Worm (Caenorhabditis elegans): ENCODE results near the gene CC8.2.

Gene CC8.2

DNA sequence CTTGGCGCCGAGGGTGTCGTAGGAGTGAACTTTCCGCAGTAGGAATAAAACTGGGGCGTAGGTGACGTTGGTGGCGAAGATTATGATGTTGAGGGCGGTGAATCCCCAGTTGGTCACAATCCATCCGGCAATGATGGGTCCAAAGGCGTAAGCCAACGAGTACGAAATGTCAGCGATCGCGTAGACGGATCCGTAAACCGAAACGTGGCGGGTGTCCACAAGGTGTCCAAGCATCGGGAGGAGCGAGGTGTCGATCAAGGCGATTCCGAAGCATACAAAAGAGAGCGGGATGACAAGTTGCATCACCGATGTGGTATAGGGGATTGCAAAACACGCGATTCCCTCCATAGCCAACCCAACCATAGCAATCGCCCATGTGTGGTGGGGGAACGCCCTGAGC lies 29.8 kb downstream of the CC8.2 start:
- TF ChIP-seq fax-1 (tag; optimal IDR thresholded peaks at IDR 0.05) (no peak), elt-4 (tag; optimal IDR thresholded peaks at IDR 0.05) (peak; percentile 81)

DNA sequence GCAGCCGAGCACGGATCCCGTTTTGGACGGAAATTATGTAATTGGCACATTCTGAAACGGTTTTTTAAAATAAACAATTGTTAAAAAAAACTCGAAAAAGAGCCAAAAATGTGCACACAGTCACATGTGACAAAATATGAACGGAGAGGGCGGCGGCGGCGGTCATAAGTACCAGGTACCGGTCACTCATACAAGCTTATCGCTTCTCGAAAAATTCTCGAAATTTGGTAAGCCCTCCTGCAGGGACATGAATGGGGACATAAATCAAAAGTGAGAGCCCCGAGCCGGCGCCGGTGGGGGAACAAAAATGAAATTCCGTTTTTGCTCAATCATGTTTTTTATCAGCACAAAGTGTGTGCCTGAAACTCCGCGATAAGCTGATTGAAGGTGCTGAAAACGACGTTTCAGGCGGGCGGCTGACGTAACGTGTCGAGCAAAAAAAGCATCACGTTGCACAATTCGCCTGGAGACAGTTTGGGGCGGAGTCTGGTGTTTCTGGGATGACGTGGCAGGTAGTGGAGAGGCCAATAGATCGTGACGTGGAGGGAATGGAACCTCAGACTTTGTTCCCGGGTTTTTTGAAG lies 35.4 kb downstream of the CC8.2 start, which contains the start of gene ltah-1.2:
ltah-1.2 (minus strand) TSS at position 51 of the 584 bp plus-strand sequence.
- TF ChIP-seq sdc-2 (tag; optimal IDR thresholded peaks at IDR 0.05) = no peak

DNA sequence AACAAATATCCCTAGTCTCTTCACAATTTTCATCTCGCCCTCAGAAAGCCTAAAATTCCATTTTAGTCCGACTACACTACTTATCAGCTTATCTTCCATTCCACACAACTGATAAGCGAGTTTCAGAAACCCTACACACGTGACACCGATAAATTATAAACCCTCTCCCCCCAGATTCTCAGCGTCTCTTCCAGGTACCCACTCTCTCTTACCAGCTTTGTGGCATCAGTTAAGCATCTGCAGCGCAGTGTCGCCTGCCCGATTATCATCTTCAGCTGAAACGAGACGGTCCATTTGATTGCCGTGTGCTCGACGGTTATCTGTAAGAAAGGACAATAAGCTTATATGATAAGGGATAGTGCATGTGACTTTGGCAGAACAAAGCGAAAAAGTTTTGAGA lies 36.6 kb downstream of the CC8.2 start:
- TF ChIP-seq ahr-1 (tag; optimal IDR thresholded peaks at IDR 0.05) (no peak), elt-2 (tag; optimal IDR thresholded peaks at IDR 0.05) (peak; percentile 98), tbx-7 (tag; optimal IDR thresholded peaks at IDR 0.05) (no peak), pqm-1 (tag; optimal IDR thresholded peaks at IDR 0.05) (peak; percentile 75), hlh-8 (tag; optimal IDR thresholded peaks at IDR 0.05) (no peak), hlh-30 (tag; optimal IDR thresholded peaks at IDR 0.05; ENCODE audit: insufficient read depth) (peak; percentile 11), ceh-14 (tag; optimal IDR thresholded peaks at IDR 0.05) (no peak)

DNA sequence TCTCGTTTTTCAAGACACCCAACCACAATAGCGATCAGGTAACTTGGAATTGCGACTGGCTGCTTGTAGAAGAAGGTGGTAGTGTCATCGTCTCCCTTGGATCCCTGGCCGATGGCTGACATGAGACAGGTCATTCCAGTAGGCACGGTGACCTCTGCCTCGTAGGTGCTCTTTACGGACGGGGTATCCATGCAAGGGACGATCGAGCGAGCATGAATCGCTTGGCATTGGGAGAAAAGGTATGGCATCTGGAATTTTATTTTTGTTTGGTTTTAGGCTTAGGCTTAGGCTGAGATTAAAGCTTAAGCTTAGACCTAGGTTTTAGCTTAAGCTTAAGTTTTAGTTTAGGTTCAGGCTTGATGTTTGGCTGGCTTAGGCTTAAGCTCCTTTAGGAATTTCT lies 37.5 kb downstream of the CC8.2 start:
- TF ChIP-seq mec-3 (tag; optimal IDR thresholded peaks at IDR 0.05; ENCODE audit: borderline replicate concordance) (no peak), C08G9.2 (tag; optimal IDR thresholded peaks at IDR 0.05) (no peak), sox-4 (tag; optimal IDR thresholded peaks at IDR 0.05) (no peak), pag-3 (tag; optimal IDR thresholded peaks at IDR 0.05; ENCODE audit: borderline replicate concordance) (no peak), che-1 (tag; optimal IDR thresholded peaks at IDR 0.05) (no peak), odd-2 (tag; optimal IDR thresholded peaks at IDR 0.05) (no peak), Y22D7AL.16 (tag; optimal IDR thresholded peaks at IDR 0.05) (no peak), ceh-2 (tag; optimal IDR thresholded peaks at IDR 0.05) (no peak), unc-86 (tag; optimal IDR thresholded peaks at IDR 0.05) (no peak), ceh-9 (tag; optimal IDR thresholded peaks at IDR 0.05) (no peak), ceh-24 (tag; optimal IDR thresholded peaks at IDR 0.05) (no peak), elt-4 (tag; optimal IDR thresholded peaks at IDR 0.05) (no peak)

DNA sequence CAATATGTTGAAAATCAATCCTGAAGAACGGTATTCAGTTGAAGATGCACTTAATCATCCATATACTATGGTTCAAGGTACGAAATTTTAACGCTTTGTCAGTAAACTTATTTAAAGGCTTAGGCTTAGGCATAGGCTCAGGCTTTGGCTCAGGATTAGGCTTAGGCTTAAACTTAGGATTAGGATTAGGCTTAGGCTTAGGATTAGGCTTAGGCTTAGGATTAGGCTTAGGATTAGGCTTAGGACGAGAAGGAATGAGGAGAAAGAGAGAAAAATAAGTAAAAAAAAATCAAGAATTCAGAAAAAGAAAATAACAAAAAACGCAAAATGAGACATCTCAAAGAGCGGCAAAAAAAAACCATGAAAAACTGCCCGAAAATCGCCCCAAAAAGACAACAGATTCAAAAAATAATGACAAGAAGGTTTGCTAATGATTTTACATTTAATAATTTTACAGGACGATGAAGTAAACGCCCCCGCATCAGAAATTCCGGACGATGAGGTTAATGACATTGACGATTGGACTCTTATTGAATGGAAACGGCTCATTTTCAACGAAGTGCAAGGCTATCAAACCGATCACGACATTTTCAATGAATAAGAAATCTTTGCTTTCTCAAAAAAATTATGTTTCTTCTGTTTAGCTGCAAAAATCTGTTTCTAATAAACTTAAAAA lies 39.8 kb downstream of the CC8.2 start:
- TF ChIP-seq dve-1 (tag; optimal IDR thresholded peaks at IDR 0.05) = peak; percentile 97
- TF ChIP-seq pag-3 (tag; optimal IDR thresholded peaks at IDR 0.05; ENCODE audit: borderline replicate concordance) = no peak
- TF ChIP-seq ceh-18 (tag; optimal IDR thresholded peaks at IDR 0.05) = no peak
- no peak for TF ChIP-seq pha-2 (tag; optimal IDR thresholded peaks at IDR 0.05)

DNA sequence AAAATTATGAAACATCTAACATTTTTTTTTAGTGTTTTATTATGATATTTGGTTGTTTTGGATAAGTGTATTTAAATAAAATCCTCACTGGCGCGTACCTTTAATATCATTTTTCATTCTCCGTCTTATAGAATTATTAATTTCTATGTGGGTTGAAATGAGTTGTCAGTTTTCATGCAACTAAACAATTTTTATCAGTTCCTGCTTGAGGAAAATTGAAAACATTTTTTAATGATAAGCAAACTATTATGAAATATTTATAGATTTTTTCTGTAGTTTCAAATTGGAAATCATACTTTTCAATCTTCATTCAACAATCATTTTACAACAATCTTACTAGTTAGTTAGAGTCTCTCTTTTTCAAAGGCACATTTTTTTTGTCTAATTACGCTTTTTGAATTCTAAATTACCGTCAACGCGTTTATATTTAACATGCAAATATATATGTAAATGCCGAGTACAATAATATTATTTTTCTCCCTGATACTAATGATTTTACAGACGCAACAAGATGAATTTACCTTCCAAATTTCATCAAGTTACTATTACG lies 42.1 kb downstream of the CC8.2 start, which contains the start of the genes Y37E11B.10 and kgb-2:
Y37E11B.10 (minus strand) TSS at position 182 of the 550 bp plus-strand sequence.
kgb-2 (plus strand) TSS at position 500 of the 550 bp plus-strand sequence.
- TF ChIP-seq ceh-6 (GFP tag; optimal IDR thresholded peaks at IDR 0.05) = no peak
- no peak for TF ChIP-seq fkh-6 (tag; optimal IDR thresholded peaks at IDR 0.05)
- no peak for TF ChIP-seq ceh-31 (tag; optimal IDR thresholded peaks at IDR 0.05)
- TF ChIP-seq zip-5 (tag; optimal IDR thresholded peaks at IDR 0.05) = no peak
- no peak for TF ChIP-seq gmeb-2 (tag; optimal IDR thresholded peaks at IDR 0.05)
- no peak for TF ChIP-seq ceh-34 (tag; optimal IDR thresholded peaks at IDR 0.05)
- no peak for TF ChIP-seq C38D4.7 (GFP tag; optimal IDR thresholded peaks at IDR 0.05)
- no peak for TF ChIP-seq lim-6 (tag; optimal IDR thresholded peaks at IDR 0.05)
- TF ChIP-seq ceh-22 (tag; optimal IDR thresholded peaks at IDR 0.05) = no peak
- no peak for TF ChIP-seq rnt-1 (tag; optimal IDR thresholded peaks at IDR 0.05)
- no peak for TF ChIP-seq hlh-13 (GFP tag; optimal IDR thresholded peaks at IDR 0.05)

Measured in whole organism, late embryonic.